Fruit fly (Drosophila melanogaster): ENCODE results near the gene CG11970.

DNA sequence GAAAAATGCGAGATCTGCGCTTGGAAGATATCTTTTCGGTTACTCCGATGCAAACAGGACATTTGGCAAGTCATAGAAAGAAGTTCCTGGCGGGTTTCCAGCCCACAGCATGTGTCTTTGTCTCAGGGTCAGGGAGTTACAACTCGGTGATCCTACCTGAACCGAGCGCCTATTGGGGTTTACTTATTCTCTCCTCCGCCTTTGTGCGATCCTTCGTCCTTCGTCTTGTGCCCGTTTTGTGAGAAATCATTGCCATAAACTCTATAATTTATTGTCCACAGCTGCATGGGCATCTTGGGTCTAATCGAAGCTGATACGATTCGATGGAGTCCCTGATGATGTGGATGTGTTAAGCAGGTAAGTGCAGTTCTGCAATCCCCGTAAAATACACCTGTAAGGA is 53.4 kb downstream of the CG11970 start:
- TF ChIP-seq net (GFP tag; optimal IDR thresholded peaks at IDR 0.05), result no peak
- TF ChIP-seq Sox14 (GFP tag; optimal IDR thresholded peaks at IDR 0.05), result no peak
- TF ChIP-seq Lpt (GFP tag; optimal IDR thresholded peaks at IDR 0.05), result no peak
